Fruit fly (Drosophila melanogaster) whole organism, embryonic: ENCODE data around the gene CG9919.

ENCODE experiments used
- B-H2 ChIP-seq: fragments of 200-800 bp; sonication (Bioruptor generic); optimal IDR thresholded peaks from 2 replicates; lab custom pipeline; 2018; ENCODE audit warnings: missing biosample characterization, mild to moderate bottlenecking, missing genetic modification characterization
- CG11696 ChIP-seq: fragments of 200-800 bp; sonication (Bioruptor generic); IDR thresholded peaks from 2 replicates; pipeline ENCODE4 v1.3.6; 2022; ENCODE audit warnings: missing biosample characterization, missing genetic modification characterization
- CG12391 ChIP-seq: fragments of 200-800 bp; sonication (Bioruptor generic); optimal IDR thresholded peaks from 3 replicates; lab custom pipeline; 2018; ENCODE audit warnings: missing biosample characterization, mild to moderate bottlenecking, missing genetic modification characterization, moderate library complexity
- CG13775 ChIP-seq: fragments of 200-800 bp; sonication (Bioruptor generic); optimal IDR thresholded peaks from 3 replicates; lab custom pipeline; 2017; ENCODE audit warnings: missing biosample characterization, mild to moderate bottlenecking, missing genetic modification characterization
- CG1602 ChIP-seq: fragments of 200-800 bp; sonication (Bioruptor generic); optimal IDR thresholded peaks from 3 replicates; lab custom pipeline; 2016; ENCODE audit warnings: missing biosample characterization, missing genetic modification characterization
- CG17186 ChIP-seq: fragments of 200-800 bp; sonication (Bioruptor generic); optimal IDR thresholded peaks from 3 replicates; lab custom pipeline; 2017; ENCODE audit warnings: missing biosample characterization, missing genetic modification reagents, missing genetic modification characterization
- CG18619 ChIP-seq: fragments of 200-800 bp; sonication (Bioruptor generic); optimal IDR thresholded peaks from 3 replicates; lab custom pipeline; 2017; ENCODE audit warnings: missing biosample characterization, mild to moderate bottlenecking, missing genetic modification characterization
- CG18764 ChIP-seq: fragments of 200-800 bp; sonication (Bioruptor generic); optimal IDR thresholded peaks from 3 replicates; lab custom pipeline; 2016; ENCODE audit warnings: missing biosample characterization, missing genetic modification characterization
- CG5180 ChIP-seq: fragments of 200-800 bp; sonication (Bioruptor generic); optimal IDR thresholded peaks from 3 replicates; lab custom pipeline; 2017; ENCODE audit warnings: missing biosample characterization, missing genetic modification characterization, mild to moderate bottlenecking, moderate library complexity, missing genetic modification reagents
- CG5953 ChIP-seq: fragments of 200-800 bp; sonication (Bioruptor generic); IDR thresholded peaks from 2 replicates; pipeline ENCODE4 v1.3.6; 2022; ENCODE audit warnings: missing biosample characterization, missing genetic modification characterization
- CG8281 ChIP-seq: fragments of 200-800 bp; sonication (Bioruptor generic); optimal IDR thresholded peaks from 2 replicates; lab custom pipeline; 2018; ENCODE audit warnings: missing biosample characterization, mild to moderate bottlenecking, missing genetic modification characterization, moderate library complexity
- CG8478 ChIP-seq: fragments of >200 bp; optimal IDR thresholded peaks from 2 replicates; lab custom pipeline; 2018
- D ChIP-seq, 2 experiments: fragments of 200-800 bp in 1 of 2; fragments of >200 bp in 1 of 2; sonication (Bioruptor generic) in 1 of 2; optimal IDR thresholded peaks; 2 replicates in 1 of 2; 3 replicates in 1 of 2; lab custom pipeline; 2017; ENCODE audit warnings: mild to moderate bottlenecking in 1 of 2, missing biosample characterization in 1 of 2, missing genetic modification characterization in 1 of 2, missing genetic modification reagents in 1 of 2
- Deaf1 ChIP-seq: fragments of 200-800 bp; optimal IDR thresholded peaks from 3 replicates; lab custom pipeline; 2019; ENCODE audit warnings: missing biosample characterization, mild to moderate bottlenecking, missing genetic modification characterization, moderate library complexity
- E2f2 ChIP-seq: fragments of 200-800 bp; sonication (Bioruptor generic); IDR thresholded peaks from 2 replicates; pipeline ENCODE4 v1.3.6; 2022; ENCODE audit warnings: missing biosample characterization, missing genetic modification characterization
- Elba2 ChIP-seq: fragments of 200-800 bp; sonication (Bioruptor generic); optimal IDR thresholded peaks from 3 replicates; lab custom pipeline; 2016; ENCODE audit warnings: missing biosample characterization, missing genetic modification characterization
- Gsc ChIP-seq: fragments of 200-800 bp; sonication (Bioruptor generic); IDR thresholded peaks from 2 replicates; pipeline ENCODE4 v1.3.6; 2022; ENCODE audit warnings: missing biosample characterization, missing genetic modification characterization
- Lhr ChIP-seq: fragments of 200-800 bp; sonication (Bioruptor generic); optimal IDR thresholded peaks from 3 replicates; lab custom pipeline; 2017; ENCODE audit warnings: mild to moderate bottlenecking, missing biosample characterization, missing genetic modification reagents, missing genetic modification characterization
- Mrtf ChIP-seq: fragments of 200-800 bp; sonication (Bioruptor generic); IDR thresholded peaks from 3 replicates; pipeline ENCODE4 v1.3.6; 2022; ENCODE audit warnings: missing biosample characterization, missing genetic modification characterization
- NFAT ChIP-seq: fragments of 200-800 bp; sonication (Bioruptor generic); IDR thresholded peaks from 2 replicates; pipeline ENCODE4 v1.3.6; 2022; ENCODE audit warnings: missing biosample characterization, missing genetic modification characterization
- Oli ChIP-seq: fragments of 200-800 bp; sonication (Bioruptor generic); optimal IDR thresholded peaks from 2 replicates; lab custom pipeline; 2018; ENCODE audit warnings: missing biosample characterization, mild to moderate bottlenecking, missing genetic modification characterization, moderate library complexity
- Side ChIP-seq: fragments of 200-800 bp; sonication (Bioruptor generic); optimal IDR thresholded peaks from 2 replicates; lab custom pipeline; 2016; ENCODE audit warnings: missing biosample characterization, missing genetic modification characterization
- Sin3A ChIP-seq: fragments of >200 bp; optimal IDR thresholded peaks from 2 replicates; lab custom pipeline; 2018
- Stat92E ChIP-seq, 3 experiments: fragments of >200 bp in 2 of 3; fragments of 200-800 bp in 1 of 3; sonication (Bioruptor generic) in 1 of 3; optimal IDR thresholded peaks; 2 replicates each; lab custom pipeline; 2017 to 2019; ENCODE audit warnings: missing biosample characterization in 3 of 3, missing genetic modification characterization in 3 of 3, mild to moderate bottlenecking in 1 of 3, moderate library complexity in 1 of 3
- Taf1 ChIP-seq: fragments of 200-800 bp; sonication (Bioruptor generic); IDR thresholded peaks from 2 replicates; pipeline ENCODE4 v1.3.6; 2022; ENCODE audit warnings: missing biosample characterization, missing genetic modification characterization
- al ChIP-seq: fragments of 200-800 bp; sonication (Bioruptor generic); IDR thresholded peaks from 2 replicates; pipeline ENCODE4 v1.3.6; 2022; ENCODE audit warnings: missing biosample characterization, missing genetic modification characterization
- ase ChIP-seq: fragments of 200-800 bp; sonication (Bioruptor generic); IDR thresholded peaks from 3 replicates; pipeline ENCODE4 v1.3.6; 2022; ENCODE audit warnings: missing biosample characterization, missing genetic modification characterization
- cad ChIP-seq: fragments of >200 bp; optimal IDR thresholded peaks from 2 replicates; lab custom pipeline; 2017; ENCODE audit warnings: missing biosample characterization, missing genetic modification characterization
- corto ChIP-seq: fragments of 200-800 bp; sonication (Bioruptor generic); optimal IDR thresholded peaks from 2 replicates; lab custom pipeline; 2016; ENCODE audit warnings: missing biosample characterization, mild to moderate bottlenecking, missing genetic modification characterization, moderate library complexity
- dati ChIP-seq: fragments of 200-800 bp; sonication (Bioruptor generic); IDR thresholded peaks from 2 replicates; pipeline ENCODE4 v1.3.6; 2022; ENCODE audit warnings: missing biosample characterization, missing genetic modification characterization
- dmrt99B ChIP-seq: fragments of 200-800 bp; sonication (Bioruptor generic); optimal IDR thresholded peaks from 2 replicates; lab custom pipeline; 2018; ENCODE audit warnings: missing biosample characterization, mild to moderate bottlenecking, missing genetic modification characterization, moderate library complexity
- fd64A ChIP-seq: fragments of 200-800 bp; sonication (Bioruptor generic); optimal IDR thresholded peaks from 3 replicates; lab custom pipeline; 2018; ENCODE audit warnings: missing biosample characterization, mild to moderate bottlenecking, missing genetic modification characterization
- ftz-f1 ChIP-seq: fragments of 200-800 bp; sonication (Bioruptor generic); optimal IDR thresholded peaks from 2 replicates; lab custom pipeline; 2016; ENCODE audit warnings: missing biosample characterization, missing genetic modification characterization
- grn ChIP-seq: fragments of 200-800 bp; sonication (Bioruptor generic); optimal IDR thresholded peaks from 3 replicates; lab custom pipeline; 2017; ENCODE audit warnings: missing biosample characterization, missing genetic modification characterization
- ind ChIP-seq: fragments of 200-800 bp; sonication (Bioruptor generic); optimal IDR thresholded peaks from 3 replicates; lab custom pipeline; 2016; ENCODE audit warnings: missing biosample characterization, missing genetic modification characterization
- mam ChIP-seq: fragments of 200-800 bp; sonication (Bioruptor generic); optimal IDR thresholded peaks from 3 replicates; lab custom pipeline; 2016; ENCODE audit warnings: missing biosample characterization, missing genetic modification characterization
- row ChIP-seq: fragments of 200-800 bp; sonication (Bioruptor generic); IDR thresholded peaks from 3 replicates; pipeline ENCODE4 v1.3.6; 2022; ENCODE audit warnings: missing biosample characterization, missing genetic modification characterization
- sens-2 ChIP-seq: fragments of 200-800 bp; sonication (Bioruptor generic); IDR thresholded peaks from 2 replicates; pipeline ENCODE4 v1.3.6; 2022; ENCODE audit warnings: missing biosample characterization, missing genetic modification characterization
- seq ChIP-seq: fragments of 200-800 bp; sonication (Bioruptor generic); IDR thresholded peaks from 2 replicates; pipeline ENCODE4 v1.3.6; 2022; ENCODE audit warnings: missing biosample characterization, missing genetic modification characterization
- tll ChIP-seq, 2 experiments: fragments of 200-800 bp in 1 of 2; fragments of >200 bp in 1 of 2; sonication (Bioruptor generic) in 1 of 2; optimal IDR thresholded peaks; 2 replicates each; lab custom pipeline; 2017 to 2019; ENCODE audit warnings: missing biosample characterization in 2 of 2, missing genetic modification characterization in 2 of 2, mild to moderate bottlenecking in 1 of 2, moderate library complexity in 1 of 2
- trem ChIP-seq: fragments of 200-800 bp; optimal IDR thresholded peaks from 3 replicates; lab custom pipeline; 2019; ENCODE audit warnings: missing biosample characterization, mild to moderate bottlenecking, missing genetic modification characterization, moderate library complexity
- zen2 ChIP-seq: fragments of 200-800 bp; sonication (Bioruptor generic); IDR thresholded peaks from 3 replicates; pipeline ENCODE4 v1.3.6; 2022; ENCODE audit warnings: missing biosample characterization, missing genetic modification characterization; ENCODE audit not compliant: partially characterized antibody

Gene CG9919

DNA sequence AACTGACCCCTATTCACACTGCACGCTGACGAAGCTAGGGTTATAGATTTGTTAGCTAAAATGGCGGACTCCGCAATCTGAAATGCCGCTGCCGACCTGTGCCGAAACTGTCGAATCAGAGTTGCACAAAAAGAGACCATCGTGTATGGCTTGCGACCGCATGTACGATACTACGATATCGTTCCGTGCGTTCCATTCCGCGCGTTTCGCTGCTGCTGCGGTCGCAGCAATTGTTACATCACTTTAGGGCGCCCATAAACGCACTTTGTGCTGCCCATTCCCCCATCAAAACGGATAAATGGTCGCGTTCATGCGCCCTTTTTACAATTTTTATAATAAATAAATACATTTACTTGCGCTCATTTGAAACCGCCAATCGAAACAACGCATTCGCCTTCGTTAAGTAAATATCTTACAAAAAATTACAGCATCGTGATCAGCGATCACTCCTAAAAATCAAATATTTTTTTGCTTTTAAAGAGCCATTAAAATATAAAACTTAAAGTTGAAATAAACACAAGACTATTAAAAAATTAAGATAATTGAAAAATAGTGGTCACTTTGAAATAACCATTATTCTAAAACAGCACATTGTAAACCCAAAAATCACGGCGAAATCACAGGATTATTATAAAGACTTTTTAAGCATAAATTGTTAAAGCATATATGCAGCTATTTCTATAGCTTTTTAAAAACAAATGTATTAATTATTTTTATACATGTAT, 10.2 kb downstream of the CG9919 start, which contains the start of gene Cyp1 (continued):
- TF ChIP-seq CG12391 (peak; percentile 19), CG18619 (GFP tag; lab: Kevin White, UChicago) (no peak), CG17186 (GFP tag; lab: Kevin White, UChicago) (peak; percentile 90), al (GFP tag; lab: Robert Waterston, UW) (0 out of 2 replicates have a peak, but pooled peaks have one; percentile 26), ind (GFP tag; lab: Kevin White, UChicago) (peak; percentile 11), seq (GFP tag; lab: Robert Waterston, UW) (peak; percentile 63), fd64A (no peak), Lhr (GFP tag; lab: Kevin White, UChicago) (no peak), Deaf1 (peak; percentile 63), mam (GFP tag; lab: Kevin White, UChicago) (peak; percentile 18), row (peak; percentile 81), CG5953 (GFP tag; lab: Robert Waterston, UW) (peak; percentile 46), CG13775 (peak; percentile 58), Stat92E (GFP tag; optimal IDR thresholded peaks at IDR 0.05; lab: Kevin White, UChicago) (no peak), CG18764 (GFP tag; lab: Kevin White, UChicago) (peak; percentile 72), CG1602 (GFP tag; lab: Kevin White, UChicago) (peak; percentile 1), cad (GFP tag; lab: Kevin White, UChicago) (no peak), tll (GFP tag; optimal IDR thresholded peaks at IDR 0.05; lab: Kevin White, UChicago) (no peak), Oli (tag; lab: Kevin White, UChicago) (no peak), B-H2 (GFP tag; lab: Kevin White, UChicago) (peak; percentile 47), ase (GFP tag; lab: Robert Waterston, UW) (peak; percentile 37; the same call in 1 of the 3 replicates), Elba2 (GFP tag; lab: Kevin White, UChicago) (no peak), Gsc (GFP tag; lab: Robert Waterston, UW) (no peak), Side (peak; percentile 12), Mrtf (GFP tag; lab: Robert Waterston, UW) (no peak; the same call in 2 of the 3 replicates), corto (no peak), E2f2 (GFP tag; lab: Robert Waterston, UW) (peak; percentile 64), CG5180 (GFP tag; lab: Kevin White, UChicago) (no peak), CG8478 (lab: Kevin White, UChicago) (no peak), NFAT (GFP tag; lab: Robert Waterston, UW) (peak; percentile 73; the same call in 1 of the 2 replicates), trem (peak; percentile 38), D (optimal IDR thresholded peaks at IDR 0.05; lab: Kevin White, UChicago) (no peak), D (GFP tag; optimal IDR thresholded peaks at IDR 0.05; lab: Kevin White, UChicago) (no peak), dati (GFP tag; lab: Robert Waterston, UW) (0 out of 2 replicates have a peak, but pooled peaks have one; percentile 17), CG8281 (no peak), dmrt99B (tag; lab: Kevin White, UChicago) (no peak), zen2 (peak; percentile 64; the same call in 2 of the 3 replicates), Taf1 (GFP tag; lab: Robert Waterston, UW) (peak; percentile 6; the same call in 1 of the 2 replicates), grn (GFP tag; lab: Kevin White, UChicago) (no peak), ftz-f1 (peak; percentile 1), Sin3A (lab: Kevin White, UChicago) (no peak), CG11696 (peak; percentile 19; the same call in 1 of the 2 replicates), sens-2 (GFP tag; lab: Robert Waterston, UW) (0 out of 2 replicates have a peak, but pooled peaks have one; percentile 19)
